Worm (Caenorhabditis elegans): ENCODE results near the gene swt-3.

- TF ChIP-seq pax-3 (tag; optimal IDR thresholded peaks at IDR 0.05) (no peak), ama-1 (optimal IDR thresholded peaks at IDR 0.05) (no peak), nhr-237 (tag; optimal IDR thresholded peaks at IDR 0.05) (no peak), mdl-1 (tag; optimal IDR thresholded peaks at IDR 0.05) (no peak), zag-1 (tag; optimal IDR thresholded peaks at IDR 0.05) (no peak), nhr-77 (tag; optimal IDR thresholded peaks at IDR 0.05) (no peak), unc-86 (tag; optimal IDR thresholded peaks at IDR 0.05) (no peak), blmp-1 (tag; optimal IDR thresholded peaks at IDR 0.05) (no peak), dpl-1 (GFP tag; optimal IDR thresholded peaks at IDR 0.05) (no peak)
Measured at ce11 chrIV:10779328-10779727, 1.2 kb downstream of the swt-3 start.
